Worm (Caenorhabditis elegans) whole organism, L4 larva: ENCODE measurements around the gene C31B8.1.

Experiments
- D1046.2 ChIP-seq: fragments of 200-800 bp; sonication (Bioruptor generic); IDR thresholded peaks from 2 replicates; pipeline ENCODE4 v1.3.6; 2022; ENCODE audit warnings: missing genetic modification characterization, missing compliant biosample characterization
- F44E2.7 ChIP-seq: fragments of 200-800 bp; sonication (Bioruptor generic); IDR thresholded peaks from 2 replicates; pipeline ENCODE4 v2.1.2; 2022; ENCODE audit warnings: missing genetic modification characterization, missing compliant biosample characterization
- Y48G9A.11 ChIP-seq: fragments of 200-800 bp; sonication (Bioruptor generic); IDR thresholded peaks from 2 replicates; pipeline ENCODE4 v1.3.6; 2022; ENCODE audit warnings: missing genetic modification reagents, missing genetic modification characterization, missing compliant biosample characterization
- Y75B8A.6 ChIP-seq: fragments of 200-800 bp; sonication (Bioruptor generic); IDR thresholded peaks from 2 replicates; pipeline ENCODE4 v1.3.6; 2022; ENCODE audit warnings: missing genetic modification reagents, missing genetic modification characterization, missing compliant biosample characterization
- ZK337.2 ChIP-seq: fragments of 200-800 bp; sonication (Bioruptor generic); IDR thresholded peaks from 2 replicates; pipeline ENCODE4 v1.3.6; 2022; ENCODE audit warnings: missing genetic modification reagents, missing genetic modification characterization, missing compliant biosample characterization
- aha-1 ChIP-seq: fragments of 150-350 bp; peaks from one replicate; lab custom pipeline; 2014; ENCODE audit warnings: missing biosample characterization, missing genetic modification characterization
- ama-1 ChIP-seq: fragments of 150-350 bp; optimal IDR thresholded peaks from 2 replicates; lab custom pipeline; 2014; ENCODE audit warnings: inconsistent platforms, mixed read lengths
- arid-1 ChIP-seq: fragments of 200-800 bp; sonication (Bioruptor generic); conservative IDR thresholded peaks from 2 replicates; pipeline ENCODE4 v1.3.6; 2022; ENCODE audit warnings: missing genetic modification reagents, missing genetic modification characterization, missing compliant biosample characterization
- ceh-32 ChIP-seq: sonication (generic microtip); optimal IDR thresholded peaks from 2 replicates; lab custom pipeline; 2016; ENCODE audit warnings: mild to moderate bottlenecking, missing genetic modification characterization, missing compliant biosample characterization; ENCODE audit not compliant: poor library complexity
- ceh-44 ChIP-seq: fragments of 200-800 bp; sonication (Bioruptor generic); IDR thresholded peaks from 2 replicates; pipeline ENCODE4 v1.3.6; 2022; ENCODE audit warnings: missing genetic modification reagents, missing genetic modification characterization, missing compliant biosample characterization
- ceh-82 ChIP-seq: sonication (generic microtip); optimal IDR thresholded peaks from 2 replicates; lab custom pipeline; 2017; ENCODE audit warnings: missing biosample characterization, missing genetic modification characterization
- ces-1 ChIP-seq: fragments of 150-350 bp; sonication (generic microtip); optimal IDR thresholded peaks from 4 replicates; lab custom pipeline; 2014; ENCODE audit warnings: missing biosample characterization, missing genetic modification reagents, missing genetic modification characterization
- cey-2 ChIP-seq: sonication (generic microtip); optimal IDR thresholded peaks from 3 replicates; lab custom pipeline; 2017; ENCODE audit warnings: missing genetic modification characterization, mild to moderate bottlenecking, missing compliant biosample characterization, antibody characterized with exemption, borderline replicate concordance; ENCODE audit not compliant: insufficient read depth
- ctbp-1 ChIP-seq: fragments of 200-800 bp; sonication (Bioruptor generic); IDR thresholded peaks from 2 replicates; pipeline ENCODE4 v1.3.6; 2022; ENCODE audit warnings: missing genetic modification reagents, missing genetic modification characterization, missing compliant biosample characterization
- daf-16 ChIP-seq, 3 experiments: sonication (generic microtip); optimal IDR thresholded peaks; 2 replicates each; lab custom pipeline; 2016 to 2017; ENCODE audit warnings: missing genetic modification characterization in 3 of 3, missing genetic modification reagents in 3 of 3, mild to moderate bottlenecking in 2 of 3, missing compliant biosample characterization in 2 of 3, missing biosample characterization in 1 of 3, moderate library complexity in 1 of 3
- dmd-9 ChIP-seq: fragments of 200-800 bp; sonication (Bioruptor generic); IDR thresholded peaks from 2 replicates; pipeline ENCODE4 v1.3.6; 2022; ENCODE audit warnings: missing genetic modification reagents, missing genetic modification characterization, missing compliant biosample characterization
- dpl-1 ChIP-seq: fragments of 150-350 bp; optimal IDR thresholded peaks from 2 replicates; lab custom pipeline; 2014; ENCODE audit warnings: missing biosample characterization, missing genetic modification reagents, missing genetic modification characterization
- dve-1 ChIP-seq: sonication (generic microtip); optimal IDR thresholded peaks from 2 replicates; lab custom pipeline; 2017; ENCODE audit warnings: antibody characterized with exemption, mild to moderate bottlenecking, missing genetic modification characterization, missing compliant biosample characterization; ENCODE audit not compliant: insufficient read depth
- hif-1 ChIP-seq, 2 experiments: sonication (generic microtip); optimal IDR thresholded peaks; 2 replicates each; lab custom pipeline; 2016 to 2017; ENCODE audit warnings: missing compliant biosample characterization in 2 of 2, missing genetic modification characterization in 2 of 2, missing genetic modification reagents in 2 of 2, missing genotype in 2 of 2, mild to moderate bottlenecking in 1 of 2
- hlh-11 ChIP-seq: fragments of 200-800 bp; sonication (Bioruptor generic); optimal IDR thresholded peaks from 2 replicates; lab custom pipeline; 2018; ENCODE audit warnings: mild to moderate bottlenecking, missing genetic modification characterization, missing compliant biosample characterization
- jun-1 ChIP-seq: fragments of 150-350 bp; optimal IDR thresholded peaks from 2 replicates; lab custom pipeline; 2014; ENCODE audit warnings: missing biosample characterization, missing genetic modification reagents, missing genetic modification characterization
- lin-13 ChIP-seq: fragments of 150-350 bp; optimal IDR thresholded peaks from 2 replicates; lab custom pipeline; 2014; ENCODE audit warnings: missing biosample characterization, missing genetic modification reagents, missing genetic modification characterization
- lin-39 ChIP-seq: fragments of 150-350 bp; optimal IDR thresholded peaks from 2 replicates; lab custom pipeline; 2014; ENCODE audit warnings: missing biosample characterization, missing genetic modification reagents, missing genetic modification characterization
- madf-9 ChIP-seq: fragments of 200-800 bp; sonication (Bioruptor generic); conservative IDR thresholded peaks from 2 replicates; pipeline ENCODE4 v1.3.6; 2022; ENCODE audit warnings: missing genetic modification reagents, missing genetic modification characterization, missing compliant biosample characterization
- mdl-1 ChIP-seq, 2 experiments: fragments of 150-350 bp in 1 of 2; sonication (generic microtip) in 1 of 2; optimal IDR thresholded peaks; 2 replicates each; lab custom pipeline; 2014 to 2017; ENCODE audit warnings: missing biosample characterization in 2 of 2, missing genetic modification characterization in 2 of 2
- mdt-29 ChIP-seq: fragments of 200-800 bp; sonication (Bioruptor generic); IDR thresholded peaks from 2 replicates; pipeline ENCODE4 v1.3.6; 2022; ENCODE audit warnings: missing genetic modification reagents, missing genetic modification characterization, missing compliant biosample characterization
- mxl-3 ChIP-seq: fragments of 200-800 bp; sonication (Bioruptor generic); optimal IDR thresholded peaks from 2 replicates; lab custom pipeline; 2018; ENCODE audit warnings: mild to moderate bottlenecking, missing genetic modification characterization, missing compliant biosample characterization
- nhr-11 ChIP-seq: fragments of 150-350 bp; optimal IDR thresholded peaks from 2 replicates; lab custom pipeline; 2014; ENCODE audit warnings: missing biosample characterization, missing genetic modification characterization
- nhr-111 ChIP-seq: fragments of 200-800 bp; sonication (Bioruptor generic); optimal IDR thresholded peaks from 2 replicates; lab custom pipeline; 2018; ENCODE audit warnings: mild to moderate bottlenecking, missing genetic modification characterization, missing compliant biosample characterization
- nhr-28 ChIP-seq: fragments of 150-350 bp; optimal IDR thresholded peaks from 2 replicates; lab custom pipeline; 2014; ENCODE audit warnings: missing biosample characterization, missing genetic modification characterization
- nhr-42 ChIP-seq: fragments of 200-800 bp; sonication (Bioruptor generic); IDR thresholded peaks from 2 replicates; pipeline ENCODE4 v1.3.6; 2022; ENCODE audit warnings: missing genetic modification characterization, missing compliant biosample characterization
- nhr-6 ChIP-seq: fragments of 150-350 bp; optimal IDR thresholded peaks from 2 replicates; lab custom pipeline; 2014; ENCODE audit warnings: missing biosample characterization, missing genetic modification characterization
- nhr-77 ChIP-seq: fragments of 150-350 bp; optimal IDR thresholded peaks from 2 replicates; lab custom pipeline; 2014; ENCODE audit warnings: missing biosample characterization, missing genetic modification characterization
- php-3 ChIP-seq: fragments of 200-800 bp; sonication (Bioruptor generic); IDR thresholded peaks from 2 replicates; pipeline ENCODE4 v1.3.6; 2022; ENCODE audit warnings: missing genetic modification reagents, missing genetic modification characterization, missing compliant biosample characterization
- rbr-2 ChIP-seq: sonication (generic microtip); optimal IDR thresholded peaks from 2 replicates; lab custom pipeline; 2016; ENCODE audit warnings: missing genotype, missing genetic modification characterization, missing compliant biosample characterization
- snpc-4 ChIP-seq: fragments of 150-350 bp; optimal IDR thresholded peaks from 2 replicates; lab custom pipeline; 2014; ENCODE audit warnings: missing biosample characterization, missing genetic modification characterization
- spr-1 ChIP-seq: sonication (generic microtip); optimal IDR thresholded peaks from 2 replicates; lab custom pipeline; 2016; ENCODE audit warnings: mild to moderate bottlenecking, missing genetic modification characterization, missing compliant biosample characterization
- tra-1 ChIP-seq: fragments of 200-800 bp; sonication (Bioruptor generic); IDR thresholded peaks from 2 replicates; pipeline ENCODE4 v1.3.6; 2022; ENCODE audit warnings: missing genetic modification reagents, missing genetic modification characterization, missing compliant biosample characterization
- zag-1 ChIP-seq: fragments of 150-350 bp; optimal IDR thresholded peaks from 2 replicates; lab custom pipeline; 2014; ENCODE audit warnings: missing biosample characterization, missing genetic modification characterization
- ztf-7 ChIP-seq: fragments of 150-350 bp; optimal IDR thresholded peaks from 2 replicates; lab custom pipeline; 2014; ENCODE audit warnings: missing biosample characterization, missing genetic modification characterization

The C31B8.1 gene

DNA sequence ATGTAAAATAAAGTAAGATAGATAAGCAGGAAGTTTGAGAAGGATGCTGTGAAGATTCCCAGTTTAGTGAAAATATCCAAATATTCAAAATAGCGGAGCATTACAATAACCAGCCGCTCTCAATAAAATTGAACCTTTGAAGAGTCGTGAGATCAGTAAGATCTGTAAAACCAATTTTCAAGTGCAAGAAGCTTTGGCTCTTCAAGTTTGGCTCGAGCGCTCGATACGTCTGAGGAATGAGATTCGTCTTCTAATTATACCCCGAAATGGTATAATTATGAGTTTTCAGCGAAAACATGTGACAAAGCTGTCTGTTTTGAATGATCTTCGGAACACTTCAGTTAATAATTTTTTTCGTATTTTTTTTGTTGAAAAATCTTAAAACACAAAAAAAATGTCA lies 31.5 kb upstream of the C31B8.1 start, which contains the start of gene str-46:
Gene str-46, minus strand, starts transcription at position 101 of the 400 bp plus-strand sequence.
- TF ChIP-seq php-3 (GFP tag; lab: Robert Waterston, UW): no peak
- TF ChIP-seq ces-1 (GFP tag; lab: Kevin White, UChicago): no peak
- TF ChIP-seq cey-2 (tag; lab: Kevin White, UChicago): no peak
- TF ChIP-seq F44E2.7: no peak
- TF ChIP-seq ZK337.2: no peak
- no peak for TF ChIP-seq daf-16 (GFP tag; optimal IDR thresholded peaks at IDR 0.05; lab: Kevin White, UChicago)
- TF ChIP-seq daf-16 (tag; optimal IDR thresholded peaks at IDR 0.05; lab: Kevin White, UChicago): no peak
- TF ChIP-seq spr-1 (tag; lab: Kevin White, UChicago): no peak
- TF ChIP-seq ceh-44 (GFP tag; lab: Robert Waterston, UW): no peak
- no peak for TF ChIP-seq nhr-6 (tag; lab: Kevin White, UChicago)
- no peak for TF ChIP-seq lin-13
- no peak for TF ChIP-seq nhr-111 (GFP tag; lab: Kevin White, UChicago)
- TF ChIP-seq madf-9: no peak
- no peak for TF ChIP-seq dpl-1 (GFP tag; lab: Kevin White, UChicago)
- no peak for TF ChIP-seq dmd-9
- no peak for TF ChIP-seq mxl-3 (GFP tag; lab: Kevin White, UChicago)
- no peak for TF ChIP-seq mdt-29 (GFP tag; lab: Robert Waterston, UW)
- TF ChIP-seq jun-1: no peak
- no peak for TF ChIP-seq mdl-1 (tag; optimal IDR thresholded peaks at IDR 0.05; lab: Kevin White, UChicago)
- no peak for TF ChIP-seq ztf-7 (tag; lab: Kevin White, UChicago)

- TF ChIP-seq ceh-32 (tag; lab: Kevin White, UChicago): no peak
- no peak for TF ChIP-seq nhr-42
- no peak for TF ChIP-seq dmd-9
- no peak for TF ChIP-seq nhr-28 (tag; lab: Kevin White, UChicago)
These were observed 28.1 kb upstream of the C31B8.1 start, which contains the start of gene C31B8.7 for ce11 chrV:2903227-2903626. Gene C31B8.7 (minus strand): TSS chrV:2903327.

DNA sequence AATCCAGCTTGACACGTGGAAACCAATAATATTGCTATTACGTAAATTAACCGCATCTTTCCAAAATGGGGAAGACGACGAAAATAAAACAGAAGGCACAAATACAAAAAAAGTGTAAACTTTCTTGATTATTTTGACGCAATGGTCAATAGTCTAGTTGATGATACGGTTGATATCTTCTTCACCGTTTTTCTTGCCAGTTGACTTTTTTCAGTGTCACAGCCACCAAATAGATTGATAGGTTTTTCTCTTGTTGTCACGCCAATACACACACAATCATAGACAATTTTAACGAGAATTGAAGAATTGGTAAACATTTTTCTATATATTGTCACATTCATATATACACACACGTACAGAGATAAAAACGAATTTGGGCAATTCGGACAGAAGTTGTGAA lies 21.8 kb upstream of the C31B8.1 start, which contains the start of gene zmp-3:
Gene zmp-3, minus strand, starts transcription at position 101 of the 400 bp plus-strand sequence.
- peak; percentile 28 for TF ChIP-seq nhr-28 (tag; lab: Kevin White, UChicago)
- TF ChIP-seq ceh-82 (tag; lab: Kevin White, UChicago): no peak
- TF ChIP-seq dve-1 (tag; lab: Kevin White, UChicago): no peak
- no peak for TF ChIP-seq arid-1 (GFP tag; lab: Robert Waterston, UW)
- TF ChIP-seq spr-1 (tag; lab: Kevin White, UChicago): no peak
- no peak for TF ChIP-seq D1046.2 (GFP tag; lab: Robert Waterston, UW)
- TF ChIP-seq lin-39: no peak

DNA sequence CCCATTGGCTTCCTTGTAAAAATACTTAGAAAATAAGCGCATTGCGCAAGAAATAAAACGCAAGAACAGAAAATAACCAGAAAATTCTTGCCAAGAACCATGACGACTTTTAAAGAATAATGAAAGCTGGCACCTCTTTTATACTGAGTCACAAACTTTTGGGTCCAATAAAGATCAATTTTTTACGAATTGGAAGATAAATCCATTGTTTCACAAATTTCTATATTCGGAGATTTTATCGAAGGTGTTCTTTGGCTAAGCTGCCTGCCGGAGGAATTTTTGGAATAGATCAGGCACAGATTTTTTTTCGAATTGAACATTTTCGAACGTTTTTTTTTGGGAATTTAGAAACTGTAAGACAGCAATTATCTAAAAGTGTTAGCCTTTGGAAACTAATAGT lies 18.5 kb upstream of the C31B8.1 start, which contains the start of gene C31B8.9:
Gene C31B8.9, minus strand, starts transcription at position 101 of the 400 bp plus-strand sequence.
- TF ChIP-seq lin-13: no peak
- peak; percentile 79 for TF ChIP-seq aha-1 (tag; lab: Kevin White, UChicago)

- TF ChIP-seq nhr-11 (tag; lab: Kevin White, UChicago) (no peak), zag-1 (tag; lab: Kevin White, UChicago) (no peak), lin-39 (no peak), Y75B8A.6 (GFP tag; lab: Robert Waterston, UW) (no peak), snpc-4 (no peak), tra-1 (no peak), dmd-9 (no peak), rbr-2 (tag; lab: Kevin White, UChicago) (no peak), hlh-11 (tag; lab: Kevin White, UChicago) (no peak), hif-1 (tag; optimal IDR thresholded peaks at IDR 0.05; lab: Kevin White, UChicago) (no peak), Y48G9A.11 (no peak), ctbp-1 (no peak), ama-1 (no peak), nhr-77 (tag; lab: Kevin White, UChicago) (no peak)
These were observed 17.4 kb upstream of the C31B8.1 start, which contains the start of gene srh-146 for ce11 chrV:2913948-2914347. Gene srh-146 (plus strand): TSS chrV:2914248.
